Fruit fly (Drosophila melanogaster): ENCODE data around the gene rdx.

Gene rdx

dm6 chr3R:14019407-14020050 is 12.3 kb downstream of the rdx start (continued):
- TF ChIP-seq CG7839 (tag; optimal IDR thresholded peaks at IDR 0.05) (no peak), CG15514 (GFP tag; optimal IDR thresholded peaks at IDR 0.05) (peak; percentile 11), Oli (tag; optimal IDR thresholded peaks at IDR 0.05) (no peak), CG1603 (tag; optimal IDR thresholded peaks at IDR 0.05) (no peak), rib (GFP tag; IDR thresholded peaks at IDR 0.05) (no peak), Kr (GFP tag; optimal IDR thresholded peaks at IDR 0.05) (no peak), CG17385 (GFP tag; optimal IDR thresholded peaks at IDR 0.05) (no peak), CG18764 (GFP tag; optimal IDR thresholded peaks at IDR 0.05) (no peak), CG12219 (GFP tag; optimal IDR thresholded peaks at IDR 0.05) (no peak), CG2116 (GFP tag; optimal IDR thresholded peaks at IDR 0.05) (no peak), HmgZ (tag; optimal IDR thresholded peaks at IDR 0.05) (peak; percentile 53), ATbp (GFP tag; optimal IDR thresholded peaks at IDR 0.05) (no peak), pfk (GFP tag; optimal IDR thresholded peaks at IDR 0.05) (peak; percentile 2), eve (GFP tag; optimal IDR thresholded peaks at IDR 0.05) (no peak), shn (GFP tag; optimal IDR thresholded peaks at IDR 0.05) (no peak), Hr39 (optimal IDR thresholded peaks at IDR 0.05) (peak; percentile 97), CG6175 (GFP tag; IDR thresholded peaks at IDR 0.05) (peak; percentile 85), CG17328 (GFP tag; IDR thresholded peaks at IDR 0.05) (no peak), bsh (GFP tag; optimal IDR thresholded peaks at IDR 0.05) (no peak), CG15696 (tag; optimal IDR thresholded peaks at IDR 0.05) (no peak), CG8924 (tag; optimal IDR thresholded peaks at IDR 0.05) (no peak), Ptx1 (GFP tag; IDR thresholded peaks at IDR 0.05) (no peak), her (GFP tag; optimal IDR thresholded peaks at IDR 0.05) (no peak), CG14441 (GFP tag; IDR thresholded peaks at IDR 0.05) (0 out of 2 replicates have a peak, but pooled peaks have one; percentile 9), toy (GFP tag; IDR thresholded peaks at IDR 0.05) (no peak), CG3847 (GFP tag; IDR thresholded peaks at IDR 0.05) (no peak), unc-4 (GFP tag; IDR thresholded peaks at IDR 0.05; ENCODE audit: partially characterized antibody) (no peak), CG7928 (GFP tag; optimal IDR thresholded peaks at IDR 0.05) (no peak), gcm2 (GFP tag; optimal IDR thresholded peaks at IDR 0.05) (no peak), Neu2 (GFP tag; optimal IDR thresholded peaks at IDR 0.05; ENCODE audit: borderline replicate concordance) (no peak), CG15011 (GFP tag; optimal IDR thresholded peaks at IDR 0.05) (no peak), CG8388 (GFP tag; optimal IDR thresholded peaks at IDR 0.05) (no peak), gsb-n (tag; optimal IDR thresholded peaks at IDR 0.05) (no peak), YL-1 (GFP tag; optimal IDR thresholded peaks at IDR 0.05) (no peak), CG8765 (GFP tag; IDR thresholded peaks at IDR 0.05) (no peak), disco-r (GFP tag; optimal IDR thresholded peaks at IDR 0.05) (no peak), unpg (GFP tag; optimal IDR thresholded peaks at IDR 0.05) (no peak), lilli (GFP tag; optimal IDR thresholded peaks at IDR 0.05) (no peak), CG10543 (GFP tag; optimal IDR thresholded peaks at IDR 0.05) (peak; percentile 78), CG12104 (GFP tag; optimal IDR thresholded peaks at IDR 0.05) (no peak), CG3407 (GFP tag; optimal IDR thresholded peaks at IDR 0.05) (no peak), C15 (GFP tag; IDR thresholded peaks at IDR 0.05) (no peak), dmrt11E (tag; optimal IDR thresholded peaks at IDR 0.05) (no peak), sc (optimal IDR thresholded peaks at IDR 0.05) (no peak), sc (GFP tag; optimal IDR thresholded peaks at IDR 0.05) (no peak), CG1024 (GFP tag; IDR thresholded peaks at IDR 0.05) (no peak), ara (GFP tag; IDR thresholded peaks at IDR 0.05) (no peak), CG2202 (tag; optimal IDR thresholded peaks at IDR 0.05) (no peak), amos (GFP tag; IDR thresholded peaks at IDR 0.05; ENCODE audit: partially characterized antibody) (no peak), CG13775 (GFP tag; optimal IDR thresholded peaks at IDR 0.05) (no peak), ham (GFP tag; IDR thresholded peaks at IDR 0.05) (no peak)

Data from whole organism, embryonic.